Worm (Caenorhabditis elegans) whole organism, L4 larva: Measurements from ENCODE around the gene R160.4.

Source experiments
- F44E2.7 ChIP-seq: fragments of 200-800 bp; sonication (Bioruptor generic); IDR thresholded peaks from 2 replicates; pipeline ENCODE4 v2.1.2; 2022; ENCODE audit warnings: missing genetic modification characterization, missing compliant biosample characterization
- R02D3.7 ChIP-seq: fragments of 150-350 bp; sonication (generic microtip); optimal IDR thresholded peaks from 3 replicates; lab custom pipeline; 2014; ENCODE audit warnings: missing biosample characterization, missing genetic modification characterization
- Y48G9A.11 ChIP-seq: fragments of 200-800 bp; sonication (Bioruptor generic); IDR thresholded peaks from 2 replicates; pipeline ENCODE4 v1.3.6; 2022; ENCODE audit warnings: missing genetic modification reagents, missing genetic modification characterization, missing compliant biosample characterization
- ZK546.5 ChIP-seq, 2 experiments: sonication (generic microtip); optimal IDR thresholded peaks; 2 replicates each; lab custom pipeline; 2017; ENCODE audit warnings: missing biosample characterization in 2 of 2, missing genetic modification characterization in 2 of 2
- aha-1 ChIP-seq: fragments of 150-350 bp; peaks from one replicate; lab custom pipeline; 2014; ENCODE audit warnings: missing biosample characterization, missing genetic modification characterization
- attf-4 ChIP-seq: sonication (generic microtip); optimal IDR thresholded peaks from 3 replicates; lab custom pipeline; 2017; ENCODE audit warnings: missing biosample characterization, missing genetic modification characterization
- ceh-20 ChIP-seq: fragments of 200-800 bp; sonication (Bioruptor generic); IDR thresholded peaks from 2 replicates; pipeline ENCODE4 v1.3.6; 2022; ENCODE audit warnings: missing genetic modification reagents, missing genetic modification characterization, missing compliant biosample characterization
- ceh-28 ChIP-seq: fragments of 150-350 bp; optimal IDR thresholded peaks from 2 replicates; lab custom pipeline; 2014; ENCODE audit warnings: missing biosample characterization, missing genetic modification reagents, missing genetic modification characterization
- ceh-32 ChIP-seq: sonication (generic microtip); optimal IDR thresholded peaks from 2 replicates; lab custom pipeline; 2016; ENCODE audit warnings: mild to moderate bottlenecking, missing genetic modification characterization, missing compliant biosample characterization; ENCODE audit not compliant: poor library complexity
- ceh-62 ChIP-seq: sonication (generic microtip); optimal IDR thresholded peaks from 2 replicates; lab custom pipeline; 2017; ENCODE audit warnings: missing biosample characterization, missing genetic modification characterization
- ceh-82 ChIP-seq: sonication (generic microtip); optimal IDR thresholded peaks from 2 replicates; lab custom pipeline; 2017; ENCODE audit warnings: missing biosample characterization, missing genetic modification characterization
- ces-1 ChIP-seq: fragments of 150-350 bp; sonication (generic microtip); optimal IDR thresholded peaks from 4 replicates; lab custom pipeline; 2014; ENCODE audit warnings: missing biosample characterization, missing genetic modification reagents, missing genetic modification characterization
- ctbp-1 ChIP-seq: fragments of 200-800 bp; sonication (Bioruptor generic); IDR thresholded peaks from 2 replicates; pipeline ENCODE4 v1.3.6; 2022; ENCODE audit warnings: missing genetic modification reagents, missing genetic modification characterization, missing compliant biosample characterization
- daf-12 ChIP-seq: fragments of 150-350 bp; optimal IDR thresholded peaks from 2 replicates; lab custom pipeline; 2014; ENCODE audit warnings: missing biosample characterization, missing genetic modification reagents, missing genetic modification characterization
- daf-16 ChIP-seq, 3 experiments: sonication (generic microtip); optimal IDR thresholded peaks; 2 replicates each; lab custom pipeline; 2016 to 2017; ENCODE audit warnings: missing genetic modification characterization in 3 of 3, missing genetic modification reagents in 3 of 3, mild to moderate bottlenecking in 2 of 3, missing compliant biosample characterization in 2 of 3, missing biosample characterization in 1 of 3, moderate library complexity in 1 of 3
- dmd-6 ChIP-seq: fragments of 200-800 bp; sonication (Bioruptor generic); IDR thresholded peaks from 2 replicates; pipeline ENCODE4 v1.3.6; 2022; ENCODE audit warnings: missing genetic modification reagents, missing genetic modification characterization, missing compliant biosample characterization
- dmd-9 ChIP-seq: fragments of 200-800 bp; sonication (Bioruptor generic); IDR thresholded peaks from 2 replicates; pipeline ENCODE4 v1.3.6; 2022; ENCODE audit warnings: missing genetic modification reagents, missing genetic modification characterization, missing compliant biosample characterization
- dpl-1 ChIP-seq: fragments of 150-350 bp; optimal IDR thresholded peaks from 2 replicates; lab custom pipeline; 2014; ENCODE audit warnings: missing biosample characterization, missing genetic modification reagents, missing genetic modification characterization
- duxl-1 ChIP-seq: sonication (generic microtip); optimal IDR thresholded peaks from 2 replicates; lab custom pipeline; 2016; ENCODE audit warnings: mild to moderate bottlenecking, missing genetic modification characterization, moderate library complexity, missing compliant biosample characterization; ENCODE audit not compliant: poor library complexity
- egl-27 ChIP-seq: sonication (generic microtip); optimal IDR thresholded peaks from 3 replicates; lab custom pipeline; 2017; ENCODE audit warnings: missing biosample characterization, missing genetic modification reagents, missing genetic modification characterization
- hif-1 ChIP-seq, 2 experiments: sonication (generic microtip); optimal IDR thresholded peaks; 2 replicates each; lab custom pipeline; 2016 to 2017; ENCODE audit warnings: missing compliant biosample characterization in 2 of 2, missing genetic modification characterization in 2 of 2, missing genetic modification reagents in 2 of 2, missing genotype in 2 of 2, mild to moderate bottlenecking in 1 of 2
- hlh-11 ChIP-seq: fragments of 200-800 bp; sonication (Bioruptor generic); optimal IDR thresholded peaks from 2 replicates; lab custom pipeline; 2018; ENCODE audit warnings: mild to moderate bottlenecking, missing genetic modification characterization, missing compliant biosample characterization
- hmg-1.1 ChIP-seq: fragments of 200-800 bp; sonication (Bioruptor generic); IDR thresholded peaks from 2 replicates; pipeline ENCODE4 v1.3.6; 2022; ENCODE audit warnings: missing genetic modification reagents, missing genetic modification characterization, missing compliant biosample characterization
- lir-3 ChIP-seq: sonication (generic microtip); optimal IDR thresholded peaks from 2 replicates; lab custom pipeline; 2016; ENCODE audit warnings: mild to moderate bottlenecking, missing genetic modification characterization, missing compliant biosample characterization
- madf-5 ChIP-seq, 2 experiments: fragments of 200-800 bp; sonication (Bioruptor generic); IDR thresholded peaks; 2 replicates each; pipeline ENCODE4 v1.3.6; 2022; ENCODE audit warnings: missing compliant biosample characterization in 2 of 2, missing genetic modification characterization in 2 of 2
- madf-9 ChIP-seq: fragments of 200-800 bp; sonication (Bioruptor generic); conservative IDR thresholded peaks from 2 replicates; pipeline ENCODE4 v1.3.6; 2022; ENCODE audit warnings: missing genetic modification reagents, missing genetic modification characterization, missing compliant biosample characterization
- mxl-3 ChIP-seq: fragments of 200-800 bp; sonication (Bioruptor generic); optimal IDR thresholded peaks from 2 replicates; lab custom pipeline; 2018; ENCODE audit warnings: mild to moderate bottlenecking, missing genetic modification characterization, missing compliant biosample characterization
- nhr-11 ChIP-seq: fragments of 150-350 bp; optimal IDR thresholded peaks from 2 replicates; lab custom pipeline; 2014; ENCODE audit warnings: missing biosample characterization, missing genetic modification characterization
- nhr-237 ChIP-seq: sonication (generic microtip); optimal IDR thresholded peaks from 2 replicates; lab custom pipeline; 2017; ENCODE audit warnings: missing biosample characterization, missing genetic modification characterization
- nhr-28 ChIP-seq: fragments of 150-350 bp; optimal IDR thresholded peaks from 2 replicates; lab custom pipeline; 2014; ENCODE audit warnings: missing biosample characterization, missing genetic modification characterization
- nhr-76 ChIP-seq: fragments of 150-350 bp; optimal IDR thresholded peaks from 2 replicates; lab custom pipeline; 2014; ENCODE audit warnings: missing biosample characterization, missing genetic modification characterization
- pha-4 ChIP-seq, 2 experiments: fragments of 150-350 bp in 1 of 2; fragments of 200-800 bp in 1 of 2; sonication (Bioruptor generic) in 1 of 2; IDR thresholded peaks in 1 of 2; optimal IDR thresholded peaks in 1 of 2; 2 replicates each; pipeline versions ENCODE4 v1.3.6 to Lab custom; 2014 to 2022; ENCODE audit warnings: missing genetic modification characterization in 2 of 2, missing genetic modification reagents in 2 of 2, missing biosample characterization in 1 of 2, missing compliant biosample characterization in 1 of 2
- php-3 ChIP-seq: fragments of 200-800 bp; sonication (Bioruptor generic); IDR thresholded peaks from 2 replicates; pipeline ENCODE4 v1.3.6; 2022; ENCODE audit warnings: missing genetic modification reagents, missing genetic modification characterization, missing compliant biosample characterization
- rbr-2 ChIP-seq: sonication (generic microtip); optimal IDR thresholded peaks from 2 replicates; lab custom pipeline; 2016; ENCODE audit warnings: missing genotype, missing genetic modification characterization, missing compliant biosample characterization
- saeg-2 ChIP-seq: fragments of 200-800 bp; sonication (Bioruptor generic); IDR thresholded peaks from 2 replicates; pipeline ENCODE4 v1.3.6; 2022; ENCODE audit warnings: missing genetic modification reagents, missing genetic modification characterization, missing compliant biosample characterization
- sdz-12 ChIP-seq: fragments of 200-800 bp; sonication (Bioruptor generic); optimal IDR thresholded peaks from 2 replicates; lab custom pipeline; 2018; ENCODE audit warnings: mild to moderate bottlenecking, missing genetic modification characterization, missing compliant biosample characterization
- set-16 ChIP-seq: fragments of 200-800 bp; sonication (Bioruptor generic); IDR thresholded peaks from 2 replicates; pipeline ENCODE4 v1.3.6; 2022; ENCODE audit warnings: missing genetic modification reagents, missing genetic modification characterization, missing compliant biosample characterization
- spr-3 ChIP-seq: fragments of 200-800 bp; sonication (Bioruptor generic); optimal IDR thresholded peaks from 2 replicates; lab custom pipeline; 2018; ENCODE audit warnings: mild to moderate bottlenecking, missing genetic modification characterization, missing compliant biosample characterization
- tra-1 ChIP-seq: fragments of 200-800 bp; sonication (Bioruptor generic); IDR thresholded peaks from 2 replicates; pipeline ENCODE4 v1.3.6; 2022; ENCODE audit warnings: missing genetic modification reagents, missing genetic modification characterization, missing compliant biosample characterization
- zag-1 ChIP-seq: fragments of 150-350 bp; optimal IDR thresholded peaks from 2 replicates; lab custom pipeline; 2014; ENCODE audit warnings: missing biosample characterization, missing genetic modification characterization
- zfp-2 ChIP-seq: sonication (generic microtip); optimal IDR thresholded peaks from 2 replicates; lab custom pipeline; 2016; ENCODE audit warnings: mild to moderate bottlenecking, missing genetic modification characterization, missing compliant biosample characterization

R160.4 gene

ce11 chrX:4395073-4395850 lies 26.6 kb upstream of the R160.4 start (continued):
- TF ChIP-seq ctbp-1 (0 out of 2 replicates have a peak, but pooled peaks have one; percentile 32), rbr-2 (peak; percentile 88), ZK546.5 (tag; optimal IDR thresholded peaks at IDR 0.05; lab: Kevin White, UChicago) (no peak), dpl-1 (GFP tag; lab: Kevin White, UChicago) (peak; percentile 44), hif-1 (tag; optimal IDR thresholded peaks at IDR 0.05; lab: Kevin White, UChicago) (peak in 1 of 2 experiments; percentile 41), madf-9 (GFP tag; lab: Robert Waterston, UW) (peak; percentile 50; the same call in 1 of the 2 replicates)

DNA sequence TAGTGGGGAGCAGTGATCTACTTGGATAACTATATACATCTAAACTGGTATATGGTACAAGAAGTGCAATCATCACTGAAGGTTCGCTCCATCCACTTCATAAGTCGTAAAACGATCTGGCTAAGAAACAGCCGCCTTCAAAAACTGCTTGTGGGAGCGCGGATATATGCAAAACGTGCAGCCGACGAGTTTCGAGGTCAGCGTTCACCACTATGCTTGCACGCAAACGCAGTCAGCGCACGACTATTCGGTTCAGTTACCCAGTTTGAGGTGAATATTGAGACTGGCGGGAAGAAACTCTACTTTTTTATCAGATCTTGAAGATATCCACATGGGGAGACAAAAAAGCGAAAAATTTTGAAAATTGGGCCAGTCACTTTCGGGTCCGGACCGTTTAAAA lies 25.8 kb upstream of the R160.4 start:
- 0 out of 2 replicates have a peak, but pooled peaks have one; percentile 21 for TF ChIP-seq Y48G9A.11
- TF ChIP-seq, all 104 proteins: peak for 1; not testable (repeated sequence) for 103

ce11 chrX:4391680-4392079 lies 23.0 kb upstream of the R160.4 start:
- TF ChIP-seq set-16 (GFP tag; lab: Robert Waterston, UW), result no peak
- TF ChIP-seq madf-5 (GFP tag; IDR thresholded peaks at IDR 0.05; lab: Robert Waterston, UW), result no peak
- no peak for TF ChIP-seq duxl-1
- TF ChIP-seq nhr-76 (tag; lab: Kevin White, UChicago), result no peak
- no peak for TF ChIP-seq hlh-11 (tag; lab: Kevin White, UChicago)
- TF ChIP-seq tra-1 (GFP tag; lab: Robert Waterston, UW), result no peak
- no peak for TF ChIP-seq php-3
- TF ChIP-seq ceh-20, result no peak
- peak; percentile 81 for TF ChIP-seq aha-1 (tag; lab: Kevin White, UChicago)
- TF ChIP-seq nhr-11 (tag; lab: Kevin White, UChicago), result no peak
- TF ChIP-seq lir-3 (tag; lab: Kevin White, UChicago), result no peak
- TF ChIP-seq ceh-82 (tag; lab: Kevin White, UChicago), result no peak
- TF ChIP-seq hmg-1.1, result 0 out of 2 replicates have a peak, but pooled peaks have one; percentile 19
- no peak for TF ChIP-seq nhr-28 (tag; lab: Kevin White, UChicago)
- TF ChIP-seq, all 104 proteins: peak for 2

DNA sequence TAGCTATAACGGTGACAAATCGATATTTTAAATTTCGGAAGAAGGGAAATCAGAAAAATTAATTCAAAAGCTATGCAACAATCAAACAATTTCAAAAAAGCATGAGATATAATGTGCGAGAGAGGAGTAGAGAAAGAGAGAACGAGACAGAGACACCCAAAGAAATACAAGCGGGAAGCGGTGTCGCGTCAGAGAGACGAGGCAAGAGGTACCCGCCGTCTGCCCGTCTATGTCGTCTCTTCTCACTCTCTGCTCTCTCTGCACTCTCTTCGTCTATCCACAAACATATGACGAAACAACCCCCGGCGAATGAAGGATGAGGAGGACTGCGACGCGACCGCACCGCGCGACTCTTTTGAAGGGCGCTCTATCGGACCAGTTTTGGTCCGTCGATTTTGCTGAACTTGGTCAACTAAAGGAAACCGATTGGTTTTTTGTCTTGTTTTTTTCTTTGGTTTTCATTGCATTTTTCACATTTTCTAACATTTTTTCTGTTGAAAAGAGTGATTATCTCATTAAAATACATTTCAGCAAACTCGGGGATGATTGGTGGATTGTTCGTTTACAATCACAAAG lies 20.2 kb upstream of the R160.4 start, which contains the start of gene dpy-23:
Gene dpy-23 (plus strand): TSS at position 526 of the 576 bp plus-strand sequence.
- peak; percentile 89 for TF ChIP-seq set-16 (GFP tag; lab: Robert Waterston, UW)
- no peak for TF ChIP-seq R02D3.7 (tag; lab: Kevin White, UChicago)
- TF ChIP-seq nhr-237 (tag; lab: Kevin White, UChicago), result no peak
- TF ChIP-seq daf-12, result no peak
- no peak for TF ChIP-seq ces-1 (GFP tag; lab: Kevin White, UChicago)
- TF ChIP-seq madf-9 (GFP tag; lab: Robert Waterston, UW), result peak; percentile 82
- TF ChIP-seq pha-4 (GFP tag; IDR thresholded peaks at IDR 0.05; lab: Robert Waterston, UW), result peak; percentile 73
- TF ChIP-seq pha-4 (tag; optimal IDR thresholded peaks at IDR 0.05; lab: Kevin White, UChicago), result peak; percentile 69
- 0 out of 2 replicates have a peak, but pooled peaks have one; percentile 39 for TF ChIP-seq saeg-2 (GFP tag; lab: Robert Waterston, UW)
- TF ChIP-seq zag-1 (tag; lab: Kevin White, UChicago), result peak; percentile 77
- peak; percentile 27 for TF ChIP-seq zfp-2 (tag; lab: Kevin White, UChicago)
- TF ChIP-seq F44E2.7 (GFP tag; lab: Robert Waterston, UW), result no peak
- TF ChIP-seq duxl-1, result peak; percentile 58
- TF ChIP-seq nhr-11 (tag; lab: Kevin White, UChicago), result peak; percentile 92
- no peak for TF ChIP-seq sdz-12 (GFP tag; lab: Kevin White, UChicago)
- peak; percentile 90 for TF ChIP-seq dmd-6 (GFP tag; lab: Robert Waterston, UW)
- TF ChIP-seq mxl-3, result peak; percentile 82
- TF ChIP-seq egl-27, result no peak
- TF ChIP-seq hmg-1.1, result peak; percentile 93
- TF ChIP-seq ceh-62, result no peak
- no peak for TF ChIP-seq lir-3 (tag; lab: Kevin White, UChicago)
- TF ChIP-seq ceh-32 (tag; lab: Kevin White, UChicago), result no peak
- TF ChIP-seq spr-3 (GFP tag; lab: Kevin White, UChicago), result no peak
- peak; percentile 90 for TF ChIP-seq ceh-20
- no peak for TF ChIP-seq attf-4 (tag; lab: Kevin White, UChicago)
- TF ChIP-seq ceh-28 (tag; lab: Kevin White, UChicago), result no peak
- 0 out of 2 replicates have a peak, but pooled peaks have one; percentile 50 for TF ChIP-seq dmd-9 (GFP tag; lab: Robert Waterston, UW)
- peak; percentile 1 to 47 for TF ChIP-seq daf-16 (GFP tag; optimal IDR thresholded peaks at IDR 0.05; lab: Kevin White, UChicago)
- TF ChIP-seq daf-16 (tag; optimal IDR thresholded peaks at IDR 0.05; lab: Kevin White, UChicago), result peak; percentile 73
